Worm (Caenorhabditis elegans) whole organism, L4 larva: ENCODE data around the gene str-220.

Source experiments
- F26F4.8 ChIP-seq: fragments of 200-800 bp; sonication (Bioruptor generic); conservative IDR thresholded peaks from 2 replicates; pipeline ENCODE4 v1.3.6; 2022; ENCODE audit warnings: missing genetic modification characterization, missing compliant biosample characterization
- F37D6.2 ChIP-seq: sonication (generic microtip); optimal IDR thresholded peaks from 2 replicates; lab custom pipeline; 2016; ENCODE audit warnings: mild to moderate bottlenecking, missing genetic modification characterization, missing compliant biosample characterization
- F49E8.2 ChIP-seq: sonication (generic microtip); optimal IDR thresholded peaks from 2 replicates; lab custom pipeline; 2016; ENCODE audit warnings: missing compliant biosample characterization, mild to moderate bottlenecking, missing genetic modification characterization, borderline replicate concordance
- R02D3.7 ChIP-seq: fragments of 150-350 bp; sonication (generic microtip); optimal IDR thresholded peaks from 3 replicates; lab custom pipeline; 2014; ENCODE audit warnings: missing biosample characterization, missing genetic modification characterization
- T20F7.1 ChIP-seq: fragments of 200-800 bp; sonication (Bioruptor generic); optimal IDR thresholded peaks from 2 replicates; lab custom pipeline; 2018; ENCODE audit warnings: mild to moderate bottlenecking, missing genetic modification characterization, missing compliant biosample characterization
- T26A8.4 ChIP-seq: fragments of 200-800 bp; sonication (Bioruptor generic); IDR thresholded peaks from 2 replicates; pipeline ENCODE4 v1.3.6; 2022; ENCODE audit warnings: missing genetic modification characterization, missing compliant biosample characterization
- Y75B8A.6 ChIP-seq: fragments of 200-800 bp; sonication (Bioruptor generic); IDR thresholded peaks from 2 replicates; pipeline ENCODE4 v1.3.6; 2022; ENCODE audit warnings: missing genetic modification reagents, missing genetic modification characterization, missing compliant biosample characterization
- ZK337.2 ChIP-seq: fragments of 200-800 bp; sonication (Bioruptor generic); IDR thresholded peaks from 2 replicates; pipeline ENCODE4 v1.3.6; 2022; ENCODE audit warnings: missing genetic modification reagents, missing genetic modification characterization, missing compliant biosample characterization
- aha-1 ChIP-seq: fragments of 150-350 bp; peaks from one replicate; lab custom pipeline; 2014; ENCODE audit warnings: missing biosample characterization, missing genetic modification characterization
- attf-4 ChIP-seq: sonication (generic microtip); optimal IDR thresholded peaks from 3 replicates; lab custom pipeline; 2017; ENCODE audit warnings: missing biosample characterization, missing genetic modification characterization
- ceh-20 ChIP-seq: fragments of 200-800 bp; sonication (Bioruptor generic); IDR thresholded peaks from 2 replicates; pipeline ENCODE4 v1.3.6; 2022; ENCODE audit warnings: missing genetic modification reagents, missing genetic modification characterization, missing compliant biosample characterization
- ceh-62 ChIP-seq: sonication (generic microtip); optimal IDR thresholded peaks from 2 replicates; lab custom pipeline; 2017; ENCODE audit warnings: missing biosample characterization, missing genetic modification characterization
- daf-12 ChIP-seq: fragments of 150-350 bp; optimal IDR thresholded peaks from 2 replicates; lab custom pipeline; 2014; ENCODE audit warnings: missing biosample characterization, missing genetic modification reagents, missing genetic modification characterization
- daf-16 ChIP-seq, 3 experiments: sonication (generic microtip); optimal IDR thresholded peaks; 2 replicates each; lab custom pipeline; 2016 to 2017; ENCODE audit warnings: missing genetic modification characterization in 3 of 3, missing genetic modification reagents in 3 of 3, mild to moderate bottlenecking in 2 of 3, missing compliant biosample characterization in 2 of 3, missing biosample characterization in 1 of 3, moderate library complexity in 1 of 3
- dmd-9 ChIP-seq: fragments of 200-800 bp; sonication (Bioruptor generic); IDR thresholded peaks from 2 replicates; pipeline ENCODE4 v1.3.6; 2022; ENCODE audit warnings: missing genetic modification reagents, missing genetic modification characterization, missing compliant biosample characterization
- dpl-1 ChIP-seq: fragments of 150-350 bp; optimal IDR thresholded peaks from 2 replicates; lab custom pipeline; 2014; ENCODE audit warnings: missing biosample characterization, missing genetic modification reagents, missing genetic modification characterization
- dve-1 ChIP-seq: sonication (generic microtip); optimal IDR thresholded peaks from 2 replicates; lab custom pipeline; 2017; ENCODE audit warnings: antibody characterized with exemption, mild to moderate bottlenecking, missing genetic modification characterization, missing compliant biosample characterization; ENCODE audit not compliant: insufficient read depth
- egl-43 ChIP-seq: fragments of 200-800 bp; sonication (Bioruptor generic); IDR thresholded peaks from 2 replicates; pipeline ENCODE4 v1.3.6; 2022; ENCODE audit warnings: missing genetic modification reagents, missing genetic modification characterization, missing compliant biosample characterization
- fkh-10 ChIP-seq: fragments of 150-350 bp; optimal IDR thresholded peaks from 2 replicates; lab custom pipeline; 2014; ENCODE audit warnings: missing biosample characterization, missing genetic modification reagents, missing genetic modification characterization
- fos-1 ChIP-seq: fragments of 150-350 bp; optimal IDR thresholded peaks from 2 replicates; lab custom pipeline; 2014; ENCODE audit warnings: missing biosample characterization, missing genetic modification characterization
- gei-8 ChIP-seq: fragments of 200-800 bp; sonication (Bioruptor generic); optimal IDR thresholded peaks from 2 replicates; lab custom pipeline; 2018; ENCODE audit warnings: mild to moderate bottlenecking, missing genetic modification characterization, missing compliant biosample characterization
- hlh-11 ChIP-seq: fragments of 200-800 bp; sonication (Bioruptor generic); optimal IDR thresholded peaks from 2 replicates; lab custom pipeline; 2018; ENCODE audit warnings: mild to moderate bottlenecking, missing genetic modification characterization, missing compliant biosample characterization
- hlh-30 ChIP-seq: sonication (generic microtip); optimal IDR thresholded peaks from 2 replicates; lab custom pipeline; 2017; ENCODE audit warnings: antibody characterized with exemption, mild to moderate bottlenecking, missing genetic modification characterization, missing compliant biosample characterization; ENCODE audit not compliant: insufficient read depth
- jun-1 ChIP-seq: fragments of 150-350 bp; optimal IDR thresholded peaks from 2 replicates; lab custom pipeline; 2014; ENCODE audit warnings: missing biosample characterization, missing genetic modification reagents, missing genetic modification characterization
- lin-29 ChIP-seq: fragments of 200-800 bp; sonication (Bioruptor generic); IDR thresholded peaks from 2 replicates; pipeline ENCODE4 v1.3.6; 2022; ENCODE audit warnings: missing genetic modification reagents, missing genetic modification characterization, missing compliant biosample characterization
- madf-9 ChIP-seq: fragments of 200-800 bp; sonication (Bioruptor generic); conservative IDR thresholded peaks from 2 replicates; pipeline ENCODE4 v1.3.6; 2022; ENCODE audit warnings: missing genetic modification reagents, missing genetic modification characterization, missing compliant biosample characterization
- mdl-1 ChIP-seq, 2 experiments: fragments of 150-350 bp in 1 of 2; sonication (generic microtip) in 1 of 2; optimal IDR thresholded peaks; 2 replicates each; lab custom pipeline; 2014 to 2017; ENCODE audit warnings: missing biosample characterization in 2 of 2, missing genetic modification characterization in 2 of 2
- mes-2 ChIP-seq: sonication (generic microtip); optimal IDR thresholded peaks from 2 replicates; lab custom pipeline; 2016; ENCODE audit warnings: missing genotype, mild to moderate bottlenecking, missing genetic modification characterization, missing compliant biosample characterization; ENCODE audit not compliant: poor library complexity, severe bottlenecking
- mxl-2 ChIP-seq: fragments of 200-800 bp; sonication (Bioruptor generic); conservative IDR thresholded peaks from 2 replicates; pipeline ENCODE4 v1.3.6; 2022; ENCODE audit warnings: missing genetic modification reagents, missing genetic modification characterization, missing compliant biosample characterization
- mxl-3 ChIP-seq: fragments of 200-800 bp; sonication (Bioruptor generic); optimal IDR thresholded peaks from 2 replicates; lab custom pipeline; 2018; ENCODE audit warnings: mild to moderate bottlenecking, missing genetic modification characterization, missing compliant biosample characterization
- nhr-10 ChIP-seq: fragments of 150-350 bp; optimal IDR thresholded peaks from 2 replicates; lab custom pipeline; 2014; ENCODE audit warnings: missing biosample characterization, missing genetic modification characterization
- nhr-111 ChIP-seq: fragments of 200-800 bp; sonication (Bioruptor generic); optimal IDR thresholded peaks from 2 replicates; lab custom pipeline; 2018; ENCODE audit warnings: mild to moderate bottlenecking, missing genetic modification characterization, missing compliant biosample characterization
- nhr-41 ChIP-seq: fragments of 200-800 bp; sonication (Bioruptor generic); IDR thresholded peaks from 2 replicates; pipeline ENCODE4 v1.3.6; 2022; ENCODE audit warnings: missing genetic modification reagents, missing genetic modification characterization, missing compliant biosample characterization
- snpc-4 ChIP-seq: fragments of 150-350 bp; optimal IDR thresholded peaks from 2 replicates; lab custom pipeline; 2014; ENCODE audit warnings: missing biosample characterization, missing genetic modification characterization
- spr-3 ChIP-seq: fragments of 200-800 bp; sonication (Bioruptor generic); optimal IDR thresholded peaks from 2 replicates; lab custom pipeline; 2018; ENCODE audit warnings: mild to moderate bottlenecking, missing genetic modification characterization, missing compliant biosample characterization
- tag-97 ChIP-seq: fragments of 200-800 bp; sonication (Bioruptor generic); IDR thresholded peaks from 2 replicates; pipeline ENCODE4 v1.3.6; 2022; ENCODE audit warnings: missing genetic modification characterization, missing compliant biosample characterization
- tra-1 ChIP-seq: fragments of 200-800 bp; sonication (Bioruptor generic); IDR thresholded peaks from 2 replicates; pipeline ENCODE4 v1.3.6; 2022; ENCODE audit warnings: missing genetic modification reagents, missing genetic modification characterization, missing compliant biosample characterization
- unc-39 ChIP-seq: sonication (generic microtip); optimal IDR thresholded peaks from 2 replicates; lab custom pipeline; 2017; ENCODE audit warnings: missing biosample characterization, missing genetic modification characterization
- unc-62 ChIP-seq, 3 experiments: fragments of 150-350 bp in 1 of 3; sonication (generic microtip); optimal IDR thresholded peaks in 2 of 3; peaks in 1 of 3; 1 replicate in 1 of 3; 2 replicates in 2 of 3; lab custom pipeline; 2014 to 2017; ENCODE audit warnings: missing biosample characterization in 3 of 3, missing genetic modification characterization in 3 of 3, missing genetic modification reagents in 3 of 3, missing genotype in 1 of 3
- zag-1 ChIP-seq: fragments of 150-350 bp; optimal IDR thresholded peaks from 2 replicates; lab custom pipeline; 2014; ENCODE audit warnings: missing biosample characterization, missing genetic modification characterization
- zfp-2 ChIP-seq: sonication (generic microtip); optimal IDR thresholded peaks from 2 replicates; lab custom pipeline; 2016; ENCODE audit warnings: mild to moderate bottlenecking, missing genetic modification characterization, missing compliant biosample characterization

str-220 gene

DNA sequence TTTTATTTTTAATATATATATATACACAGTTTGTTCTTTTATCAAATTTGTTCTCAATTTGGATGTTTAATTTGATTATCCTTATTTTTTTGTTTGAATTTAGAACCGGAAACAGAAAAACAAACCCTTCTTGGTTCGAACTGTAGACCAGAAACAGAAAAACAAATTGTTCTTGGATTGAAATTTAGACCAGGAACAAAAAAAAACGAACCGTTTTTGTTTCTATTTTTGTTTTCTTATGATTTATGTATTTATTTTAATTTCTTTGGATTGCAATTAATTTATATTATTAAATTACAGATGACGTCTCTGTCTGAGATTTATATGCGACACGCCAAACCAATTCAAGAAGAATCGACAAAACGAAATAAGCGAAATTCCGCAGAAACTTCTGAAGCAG, 4.2 kb upstream of the str-220 start, which contains the start of gene C42D4.19:
Gene C42D4.19, plus strand, starts transcription at position 301 of the 400 bp plus-strand sequence.
- TF ChIP-seq gei-8 (GFP tag; lab: Kevin White, UChicago) (no peak), lin-29 (GFP tag; lab: Robert Waterston, UW) (no peak), ZK337.2 (no peak)

DNA sequence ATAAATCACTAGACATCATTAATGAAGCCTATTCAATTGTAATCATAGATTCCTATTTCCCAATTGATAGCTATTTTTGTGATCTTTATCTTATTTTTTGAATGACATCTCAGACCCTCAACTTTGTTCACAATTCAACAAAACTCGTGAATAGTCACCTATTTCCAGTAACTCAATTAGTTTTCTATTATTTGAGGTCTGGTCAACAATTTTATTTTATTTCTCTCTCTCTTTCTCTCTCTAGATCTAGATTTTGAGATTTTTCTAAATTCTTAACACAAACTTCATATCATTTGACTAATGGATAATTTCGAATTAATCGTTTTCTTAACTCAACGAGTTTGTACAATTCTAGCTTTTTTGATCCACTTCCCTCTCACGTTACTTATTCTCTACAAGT, 2.4 kb upstream of the str-220 start, which contains the start of gene str-1:
Gene str-1, plus strand, starts transcription at position 301 of the 400 bp plus-strand sequence.
- TF ChIP-seq jun-1 (tag; lab: Kevin White, UChicago) (no peak), daf-12 (no peak), tra-1 (GFP tag; lab: Robert Waterston, UW) (no peak), egl-43 (no peak), daf-16 (GFP tag; optimal IDR thresholded peaks at IDR 0.05; lab: Kevin White, UChicago) (no peak), daf-16 (tag; optimal IDR thresholded peaks at IDR 0.05; lab: Kevin White, UChicago) (no peak), zfp-2 (tag; lab: Kevin White, UChicago) (no peak), ceh-62 (tag; lab: Kevin White, UChicago) (no peak), mes-2 (tag; lab: Kevin White, UChicago) (no peak), nhr-10 (tag; lab: Kevin White, UChicago) (no peak), ZK337.2 (no peak), ceh-20 (no peak), zag-1 (tag; lab: Kevin White, UChicago) (no peak), spr-3 (GFP tag; lab: Kevin White, UChicago) (no peak), tag-97 (GFP tag; lab: Robert Waterston, UW) (no peak), T26A8.4 (no peak), nhr-41 (GFP tag; lab: Robert Waterston, UW) (no peak), fos-1 (tag; lab: Kevin White, UChicago) (no peak), F26F4.8 (GFP tag; lab: Robert Waterston, UW) (no peak), dpl-1 (GFP tag; lab: Kevin White, UChicago) (no peak)

DNA sequence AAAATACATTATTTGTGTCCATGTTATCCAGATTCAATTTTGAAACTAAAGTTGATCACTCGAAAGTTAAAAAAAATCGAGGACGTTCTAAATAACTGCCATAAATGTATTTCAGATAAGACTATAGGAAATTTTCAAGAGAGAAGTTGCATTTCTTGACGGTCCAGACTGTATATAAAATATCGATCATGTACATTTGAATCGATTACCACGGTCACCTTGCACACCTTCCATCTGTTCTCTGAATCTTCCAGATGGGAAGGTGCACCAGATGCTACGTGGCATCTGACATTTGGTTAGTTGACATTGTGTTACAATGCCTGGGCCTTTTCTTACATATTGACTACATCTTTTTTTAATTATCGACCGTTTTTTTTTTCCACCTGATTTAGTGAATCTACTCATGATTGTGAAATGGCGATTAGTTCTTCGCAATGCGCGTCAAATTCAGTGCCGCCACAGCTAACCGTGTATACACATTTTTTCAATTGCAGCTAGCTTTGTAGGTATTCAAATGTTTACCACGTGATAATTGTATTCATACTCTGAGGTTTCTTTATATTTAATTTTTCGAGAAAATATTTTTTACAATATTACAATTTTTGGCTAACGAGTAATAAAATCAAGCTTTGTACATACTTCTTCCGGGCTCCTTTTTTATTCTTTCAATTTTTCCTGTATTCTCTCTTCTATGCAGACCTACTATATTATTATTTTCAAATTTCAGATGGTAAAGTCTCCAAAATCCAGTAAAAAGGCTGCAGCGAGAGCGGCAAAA, 3.0 kb downstream of the str-220 start, which contains the start of gene skr-16:
Gene skr-16, plus strand, starts transcription at position 728 of the 778 bp plus-strand sequence.
- TF ChIP-seq mes-2 (tag; lab: Kevin White, UChicago) (no peak), mxl-3 (no peak), dmd-9 (GFP tag; lab: Robert Waterston, UW) (no peak), F37D6.2 (tag; lab: Kevin White, UChicago) (no peak), snpc-4 (tag; lab: Kevin White, UChicago) (no peak), madf-9 (GFP tag; lab: Robert Waterston, UW) (no peak), mdl-1 (tag; optimal IDR thresholded peaks at IDR 0.05; lab: Kevin White, UChicago) (peak in 1 of 2 experiments; percentile 54), hlh-30 (peak; percentile 84), daf-16 (GFP tag; optimal IDR thresholded peaks at IDR 0.05; lab: Kevin White, UChicago) (no peak), daf-16 (tag; optimal IDR thresholded peaks at IDR 0.05; lab: Kevin White, UChicago) (peak; percentile 33), tra-1 (GFP tag; lab: Robert Waterston, UW) (no peak), F26F4.8 (GFP tag; lab: Robert Waterston, UW) (no peak), nhr-111 (GFP tag; lab: Kevin White, UChicago) (no peak), F49E8.2 (tag; lab: Kevin White, UChicago) (no peak), T26A8.4 (no peak), mxl-2 (no peak), T20F7.1 (GFP tag; lab: Kevin White, UChicago) (peak; percentile 21), Y75B8A.6 (no peak), dpl-1 (GFP tag; lab: Kevin White, UChicago) (peak; percentile 48), lin-29 (GFP tag; lab: Robert Waterston, UW) (no peak), unc-39 (tag; lab: Kevin White, UChicago) (no peak), R02D3.7 (tag; lab: Kevin White, UChicago) (no peak), ZK337.2 (no peak), unc-62 (GFP tag; optimal IDR thresholded peaks at IDR 0.05 in 1 of 2; lab: Kevin White, UChicago) (peak in 1 of 2 experiments; percentile 23), unc-62 (tag; optimal IDR thresholded peaks at IDR 0.05; lab: Kevin White, UChicago) (no peak), daf-12 (no peak), attf-4 (no peak), aha-1 (tag; lab: Kevin White, UChicago) (peak; percentile 29), hlh-11 (tag; lab: Kevin White, UChicago) (no peak), dve-1 (tag; lab: Kevin White, UChicago) (peak; percentile 45), fkh-10 (GFP tag; lab: Kevin White, UChicago) (no peak)
